Worm (Caenorhabditis elegans) whole organism, L2 larva: ENCODE results near the gene ZK105.8.

ENCODE experiments used
- alr-1 ChIP-seq: fragments of 150-350 bp; optimal IDR thresholded peaks from 2 replicates; lab custom pipeline; 2014; ENCODE audit warnings: missing biosample characterization, missing genetic modification characterization
- lin-39 ChIP-seq: fragments of 150-350 bp; optimal IDR thresholded peaks from 2 replicates; lab custom pipeline; 2014; ENCODE audit warnings: missing biosample characterization, missing genetic modification reagents, missing genetic modification characterization
- nhr-129 ChIP-seq: fragments of 150-350 bp; optimal IDR thresholded peaks from 2 replicates; lab custom pipeline; 2014; ENCODE audit warnings: missing biosample characterization, missing genetic modification characterization
- nhr-237 ChIP-seq: fragments of 150-350 bp; optimal IDR thresholded peaks from 2 replicates; lab custom pipeline; 2014; ENCODE audit warnings: missing biosample characterization, missing genetic modification characterization
- nhr-25 ChIP-seq: fragments of 150-350 bp; sonication (generic microtip); optimal IDR thresholded peaks from 3 replicates; lab custom pipeline; 2014; ENCODE audit warnings: missing biosample characterization, missing genetic modification characterization
- unc-62 ChIP-seq: fragments of 150-350 bp; optimal IDR thresholded peaks from 2 replicates; lab custom pipeline; 2014; ENCODE audit warnings: missing biosample characterization, missing genetic modification reagents, missing genetic modification characterization

- TF ChIP-seq alr-1 (tag; lab: Kevin White, UChicago) (no peak), lin-39 (tag; lab: Kevin White, UChicago) (no peak), nhr-237 (tag; lab: Kevin White, UChicago) (no peak), unc-62 (GFP tag; lab: Kevin White, UChicago) (no peak), nhr-25 (no peak), nhr-129 (no peak)
Measured at ce11 chrV:7713072-7713471, 11.2 kb upstream of the ZK105.8 start, which contains the start of gene ZK105.13.
